Fruit fly (Drosophila melanogaster): ENCODE results near the gene Mst84Dc.

- TF ChIP-seq psq (GFP tag; optimal IDR thresholded peaks at IDR 0.05): no peak
- no peak for TF ChIP-seq OdsH (GFP tag; optimal IDR thresholded peaks at IDR 0.05)
- TF ChIP-seq dsf (GFP tag; optimal IDR thresholded peaks at IDR 0.05; ENCODE audit: borderline replicate concordance): no peak
- no peak for TF ChIP-seq sv (GFP tag; optimal IDR thresholded peaks at IDR 0.05)
Measured at dm6 chr3R:7344769-7345168, 19.7 kb downstream of the Mst84Dc start, which contains the start of gene CG31496.

Data from whole organism, wandering third instar larva.